Worm (Caenorhabditis elegans) whole organism, early embryonic: ENCODE results near the gene M04D8.7.

ENCODE experiments used
- B0310.2 ChIP-seq: sonication (generic microtip); optimal IDR thresholded peaks from 2 replicates; lab custom pipeline; 2016; ENCODE audit warnings: mild to moderate bottlenecking, missing genetic modification characterization, missing compliant biosample characterization
- ama-1 ChIP-seq: fragments of 150-350 bp; optimal IDR thresholded peaks from 2 replicates; lab custom pipeline; 2014
- ceh-36 ChIP-seq: sonication (generic microtip); optimal IDR thresholded peaks from 2 replicates; lab custom pipeline; 2016; ENCODE audit warnings: missing genetic modification characterization, inconsistent platforms, missing compliant biosample characterization
- flt-1 ChIP-seq: fragments of 200-800 bp; sonication (Bioruptor generic); IDR thresholded peaks from 2 replicates; pipeline ENCODE4 v1.3.6; 2022; ENCODE audit warnings: missing genetic modification characterization, missing compliant biosample characterization
- pes-1 ChIP-seq: fragments of 200-800 bp; sonication (Bioruptor generic); IDR thresholded peaks from 2 replicates; pipeline ENCODE4 v1.3.6; 2022; ENCODE audit warnings: missing genetic modification reagents, missing genetic modification characterization, missing compliant biosample characterization
- sea-1 ChIP-seq: fragments of 200-800 bp; sonication (Bioruptor generic); conservative IDR thresholded peaks from 2 replicates; pipeline ENCODE4 v1.3.6; 2022; ENCODE audit warnings: missing genetic modification characterization, missing compliant biosample characterization
- tra-4 ChIP-seq: sonication (generic microtip); optimal IDR thresholded peaks from 2 replicates; lab custom pipeline; 2017; ENCODE audit warnings: missing genetic modification characterization, missing compliant biosample characterization

DNA sequence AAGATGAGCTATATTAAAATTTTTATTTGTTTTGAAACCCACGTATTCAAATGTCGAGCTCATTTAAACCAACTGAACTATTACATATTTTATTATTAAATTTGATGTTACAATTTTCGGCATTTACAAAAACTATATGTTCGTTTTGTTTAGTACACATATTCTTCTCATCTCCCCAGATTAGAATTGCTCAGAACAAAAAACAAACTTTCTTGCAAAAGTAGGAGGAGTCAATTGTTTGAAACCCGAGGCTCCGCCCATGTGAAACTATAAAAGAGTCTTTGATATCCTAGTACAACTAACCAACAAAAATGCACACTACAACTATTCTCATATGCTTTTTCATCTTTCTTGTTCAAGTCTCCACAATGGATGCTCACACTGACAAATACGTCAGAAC lies 11.3 kb upstream of the M04D8.7 start, which contains the start of gene ins-22:
- TF ChIP-seq ama-1 (lab: Kevin White, UChicago) (no peak), B0310.2 (tag; lab: Kevin White, UChicago) (no peak), flt-1 (GFP tag; lab: Robert Waterston, UW) (no peak), sea-1 (GFP tag; lab: Robert Waterston, UW) (no peak), ceh-36 (tag; lab: Kevin White, UChicago) (no peak), tra-4 (tag; lab: Kevin White, UChicago) (no peak), pes-1 (GFP tag; lab: Robert Waterston, UW) (no peak)
